Worm (Caenorhabditis elegans) whole organism, L1 larva: ENCODE measurements around the gene Y42A5A.3.

Source experiments
- ama-1 ChIP-seq: fragments of 150-350 bp; optimal IDR thresholded peaks from 2 replicates; lab custom pipeline; 2014
- lin-35 ChIP-seq, 2 experiments: fragments of 150-350 bp; optimal IDR thresholded peaks; 2 replicates each; lab custom pipeline; 2014; ENCODE audit warnings: missing biosample characterization in 2 of 2, missing genetic modification characterization in 2 of 2, missing genetic modification reagents in 2 of 2
- nhr-12 ChIP-seq: sonication (generic microtip); optimal IDR thresholded peaks from 2 replicates; lab custom pipeline; 2017; ENCODE audit warnings: missing biosample characterization, missing genetic modification characterization
- nhr-28 ChIP-seq: fragments of 150-350 bp; optimal IDR thresholded peaks from 2 replicates; lab custom pipeline; 2014; ENCODE audit warnings: missing biosample characterization, missing genetic modification characterization
- nhr-76 ChIP-seq: sonication (generic microtip); optimal IDR thresholded peaks from 2 replicates; lab custom pipeline; 2017; ENCODE audit warnings: missing biosample characterization, missing genetic modification characterization
- tlp-1 ChIP-seq: fragments of 150-350 bp; optimal IDR thresholded peaks from 2 replicates; lab custom pipeline; 2014; ENCODE audit warnings: missing biosample characterization, missing genetic modification characterization
- xbp-1 ChIP-seq: sonication (generic microtip); optimal IDR thresholded peaks from 2 replicates; lab custom pipeline; 2016; ENCODE audit warnings: missing genetic modification characterization, missing compliant biosample characterization

DNA sequence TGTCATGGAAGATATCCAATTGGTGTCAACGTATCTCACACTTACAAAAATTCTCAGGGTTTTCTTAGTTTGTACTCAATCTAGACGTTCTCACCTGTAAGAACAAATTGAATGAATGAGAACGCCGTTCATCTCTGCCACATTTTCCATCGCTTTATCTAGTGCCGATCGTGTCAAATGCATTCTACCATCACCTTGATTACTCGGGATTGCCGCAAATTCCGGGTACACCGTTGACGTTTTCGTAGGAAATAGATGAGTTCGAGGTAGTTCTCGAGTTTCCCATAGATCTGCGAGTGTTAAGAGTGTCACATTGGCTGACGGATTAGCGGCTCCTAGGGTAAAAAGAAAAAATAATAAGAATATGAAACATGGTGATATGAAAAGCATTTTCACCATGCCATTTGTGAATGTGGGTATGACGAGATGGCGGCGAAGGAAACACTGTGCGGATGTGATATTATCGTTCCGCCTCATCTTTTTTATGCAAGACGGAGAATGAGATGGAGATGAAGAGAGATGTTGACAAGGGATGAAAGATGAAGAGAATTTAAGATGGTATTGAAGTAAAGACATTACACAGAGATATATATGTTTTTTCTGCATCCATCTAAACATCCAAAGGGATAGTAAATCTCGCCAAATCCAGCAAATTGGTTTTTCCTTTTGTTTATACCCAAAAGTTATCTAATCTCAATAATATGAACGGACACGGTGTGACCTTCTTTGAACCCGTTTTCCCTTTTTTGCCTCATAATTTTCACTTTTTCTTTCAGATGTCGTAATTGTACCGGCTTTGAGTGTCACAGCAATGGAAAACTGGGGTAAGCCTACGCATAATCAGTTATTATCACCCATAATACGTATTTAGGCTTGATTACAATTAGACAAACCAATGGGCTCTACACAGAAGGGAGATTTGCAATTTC is 2.3 kb downstream of the Y42A5A.3 start, which contains the start of gene lact-8:
- TF ChIP-seq lin-35 (GFP tag; optimal IDR thresholded peaks at IDR 0.05; lab: Kevin White, UChicago) (no peak), xbp-1 (no peak), ama-1 (lab: Kevin White, UChicago) (no peak), nhr-28 (tag; lab: Kevin White, UChicago) (no peak), tlp-1 (tag; lab: Kevin White, UChicago) (no peak), nhr-76 (tag; lab: Kevin White, UChicago) (no peak), nhr-12 (tag; lab: Kevin White, UChicago) (no peak)
